Worm (Caenorhabditis elegans): ENCODE data around the gene C06B8.7.

ce11 chrV:15478597-15478996, 19.9 kb upstream of the C06B8.7 start, which contains the start of gene C06B8.2:
- TF ChIP-seq somi-1 (GFP tag; optimal IDR thresholded peaks at IDR 0.05), result no peak
- TF ChIP-seq ceh-27 (GFP tag; optimal IDR thresholded peaks at IDR 0.05), result no peak
- no peak for TF ChIP-seq hlh-12 (tag; optimal IDR thresholded peaks at IDR 0.05)
- TF ChIP-seq D2030.7 (GFP tag; IDR thresholded peaks at IDR 0.05), result no peak
- TF ChIP-seq hlh-26 (GFP tag; conservative IDR thresholded peaks at IDR 0.05), result no peak
- TF ChIP-seq mel-28 (tag; optimal IDR thresholded peaks at IDR 0.05; ENCODE audit: borderline replicate concordance), result no peak
- TF ChIP-seq snpc-4 (GFP tag; optimal IDR thresholded peaks at IDR 0.05), result no peak
- no peak for TF ChIP-seq snpc-4 (tag; optimal IDR thresholded peaks at IDR 0.05)
- TF ChIP-seq akir-1 (GFP tag; optimal IDR thresholded peaks at IDR 0.05), result no peak
- TF ChIP-seq pha-4 (tag; optimal IDR thresholded peaks at IDR 0.05), result no peak
- no peak for TF ChIP-seq K11D2.4 (GFP tag; IDR thresholded peaks at IDR 0.05)
- TF ChIP-seq nhr-90 (tag; optimal IDR thresholded peaks at IDR 0.05), result no peak
